Worm (Caenorhabditis elegans) whole organism, L4/young adult: ENCODE data around the gene inx-1.

ENCODE experiments used
- W03F9.2 ChIP-seq: fragments of 150-350 bp; optimal IDR thresholded peaks from 2 replicates; lab custom pipeline; 2014; ENCODE audit warnings: missing biosample characterization, missing genetic modification characterization
- dao-5 ChIP-seq: sonication (generic microtip); optimal IDR thresholded peaks from 2 replicates; lab custom pipeline; 2016; ENCODE audit warnings: missing genotype, missing genetic modification characterization, moderate library complexity, missing compliant biosample characterization
- him-1 ChIP-seq: sonication (generic microtip); optimal IDR thresholded peaks from 2 replicates; lab custom pipeline; 2016; ENCODE audit warnings: missing genotype, missing genetic modification reagents, missing genetic modification characterization, missing compliant biosample characterization

Gene inx-1

ce11 chrX:6956299-6956698 lies at the start of gene inx-1:
TSS of gene inx-1 (minus strand) at chrX:6956399.
- no peak for TF ChIP-seq him-1 (tag; lab: Kevin White, UChicago)
- TF ChIP-seq W03F9.2 (tag; lab: Kevin White, UChicago), result no peak

- TF ChIP-seq W03F9.2 (tag; lab: Kevin White, UChicago) (no peak), him-1 (tag; lab: Kevin White, UChicago) (no peak), dao-5 (tag; lab: Kevin White, UChicago) (no peak)
Measured at ce11 chrX:7005919-7006318, 49.7 kb upstream of the inx-1 start.

- TF ChIP-seq him-1 (tag; lab: Kevin White, UChicago) (no peak), dao-5 (tag; lab: Kevin White, UChicago) (no peak), W03F9.2 (tag; lab: Kevin White, UChicago) (no peak)
Measured at ce11 chrX:7005475-7005874, 49.3 kb upstream of the inx-1 start, which contains the start of gene tyra-2. TSS of gene tyra-2 (minus strand) at chrX:7005575.

ce11 chrX:7001933-7002332 lies 45.7 kb upstream of the inx-1 start:
- TF ChIP-seq dao-5 (tag; lab: Kevin White, UChicago), result no peak
- no peak for TF ChIP-seq him-1 (tag; lab: Kevin White, UChicago)
- TF ChIP-seq W03F9.2 (tag; lab: Kevin White, UChicago), result no peak

ce11 chrX:6996448-6996847 lies 40.2 kb upstream of the inx-1 start, which contains the start of the genes F01E11.20 and tsp-16:
TSS of gene F01E11.20 (minus strand) at chrX:6996548.
TSS of gene tsp-16 (minus strand) at chrX:6996620.
- TF ChIP-seq him-1 (tag; lab: Kevin White, UChicago), result no peak
- no peak for TF ChIP-seq dao-5 (tag; lab: Kevin White, UChicago)
- no peak for TF ChIP-seq W03F9.2 (tag; lab: Kevin White, UChicago)

- no peak for TF ChIP-seq dao-5 (tag; lab: Kevin White, UChicago)
- no peak for TF ChIP-seq W03F9.2 (tag; lab: Kevin White, UChicago)
- no peak for TF ChIP-seq him-1 (tag; lab: Kevin White, UChicago)
Measured at ce11 chrX:6991427-6991826, 35.2 kb upstream of the inx-1 start, which contains the start of gene ugt-57. TSS of gene ugt-57 (plus strand) at chrX:6991727.

- TF ChIP-seq dao-5 (tag; lab: Kevin White, UChicago), result no peak
- no peak for TF ChIP-seq him-1 (tag; lab: Kevin White, UChicago)
- no peak for TF ChIP-seq W03F9.2 (tag; lab: Kevin White, UChicago)
Measured at ce11 chrX:6989342-6989741, 33.1 kb upstream of the inx-1 start, which contains the start of gene F01E11.18. TSS of gene F01E11.18 (plus strand) at chrX:6989642.

ce11 chrX:6988212-6988611 lies 32.0 kb upstream of the inx-1 start:
- TF ChIP-seq dao-5 (tag; lab: Kevin White, UChicago) (no peak), W03F9.2 (tag; lab: Kevin White, UChicago) (no peak), him-1 (tag; lab: Kevin White, UChicago) (no peak)

- no peak for TF ChIP-seq him-1 (tag; lab: Kevin White, UChicago)
- TF ChIP-seq W03F9.2 (tag; lab: Kevin White, UChicago), result no peak
- no peak for TF ChIP-seq dao-5 (tag; lab: Kevin White, UChicago)
Measured at ce11 chrX:6971301-6971700, 15.1 kb upstream of the inx-1 start.

ce11 chrX:6970134-6970533 lies 13.9 kb upstream of the inx-1 start:
- TF ChIP-seq W03F9.2 (tag; lab: Kevin White, UChicago), result no peak
- TF ChIP-seq dao-5 (tag; lab: Kevin White, UChicago), result no peak
- no peak for TF ChIP-seq him-1 (tag; lab: Kevin White, UChicago)

- TF ChIP-seq him-1 (tag; lab: Kevin White, UChicago), result no peak
- no peak for TF ChIP-seq W03F9.2 (tag; lab: Kevin White, UChicago)
- TF ChIP-seq dao-5 (tag; lab: Kevin White, UChicago), result no peak
Measured at ce11 chrX:6968553-6968952, 12.4 kb upstream of the inx-1 start.

ce11 chrX:6967057-6967456 lies 10.9 kb upstream of the inx-1 start, which contains the start of gene F01E11.3:
TSS of gene F01E11.3 (plus strand) at chrX:6967357.
- TF ChIP-seq W03F9.2 (tag; lab: Kevin White, UChicago), result no peak

- TF ChIP-seq W03F9.2 (tag; lab: Kevin White, UChicago), result no peak
Measured at ce11 chrX:6963842-6964241, 7.6 kb upstream of the inx-1 start.

- no peak for TF ChIP-seq dao-5 (tag; lab: Kevin White, UChicago)
- TF ChIP-seq W03F9.2 (tag; lab: Kevin White, UChicago), result no peak
- TF ChIP-seq him-1 (tag; lab: Kevin White, UChicago), result no peak
Measured at ce11 chrX:6962347-6962746, 6.1 kb upstream of the inx-1 start.

- no peak for TF ChIP-seq dao-5 (tag; lab: Kevin White, UChicago)
- TF ChIP-seq W03F9.2 (tag; lab: Kevin White, UChicago), result no peak
- TF ChIP-seq him-1 (tag; lab: Kevin White, UChicago), result no peak
Measured at ce11 chrX:6959534-6959933, 3.3 kb upstream of the inx-1 start.
